Fruit fly (Drosophila melanogaster) whole organism, prepupa: Measurements from ENCODE around the gene ArfGAP1.

Source experiments
- Blimp-1 ChIP-seq: fragments of 200-800 bp; sonication (Bioruptor generic); optimal IDR thresholded peaks from 3 replicates; lab custom pipeline; 2017; ENCODE audit warnings: missing biosample characterization, missing genetic modification characterization, mild to moderate bottlenecking, moderate library complexity, missing genetic modification reagents
- CG10631 ChIP-seq: fragments of 200-800 bp; sonication (Bioruptor generic); optimal IDR thresholded peaks from 2 replicates; lab custom pipeline; 2016; ENCODE audit warnings: missing biosample characterization, missing genetic modification characterization
- CG10669 ChIP-seq: fragments of 200-800 bp; sonication (Bioruptor generic); optimal IDR thresholded peaks from 3 replicates; lab custom pipeline; 2018; ENCODE audit warnings: missing biosample characterization, mild to moderate bottlenecking, missing genetic modification characterization, moderate library complexity
- CG11294 ChIP-seq: fragments of 200-800 bp; sonication (Bioruptor generic); IDR thresholded peaks from 2 replicates; pipeline ENCODE4 v1.3.6; 2022; ENCODE audit warnings: missing biosample characterization, missing genetic modification characterization
- CG11762 ChIP-seq: fragments of 200-800 bp; sonication (Bioruptor generic); optimal IDR thresholded peaks from 3 replicates; lab custom pipeline; 2016; ENCODE audit warnings: missing biosample characterization, missing genetic modification characterization; ENCODE audit not compliant: insufficient read depth
- CG15336 ChIP-seq: fragments of 200-800 bp; sonication (Bioruptor generic); IDR thresholded peaks from 2 replicates; pipeline ENCODE4 v1.3.6; 2022; ENCODE audit warnings: missing biosample characterization, missing genetic modification characterization
- CG16779 ChIP-seq: fragments of 200-800 bp; sonication (Bioruptor generic); optimal IDR thresholded peaks from 3 replicates; lab custom pipeline; 2017; ENCODE audit warnings: missing biosample characterization, mild to moderate bottlenecking, missing genetic modification characterization
- CG3032 ChIP-seq: fragments of 200-800 bp; optimal IDR thresholded peaks from 2 replicates; lab custom pipeline; 2019; ENCODE audit warnings: missing biosample characterization, mild to moderate bottlenecking, missing genetic modification characterization, moderate library complexity
- CG34406 ChIP-seq: fragments of 200-800 bp; sonication (Bioruptor generic); optimal IDR thresholded peaks from 3 replicates; lab custom pipeline; 2016; ENCODE audit warnings: missing biosample characterization, missing genetic modification characterization
- CG3919 ChIP-seq: fragments of 200-800 bp; sonication (Bioruptor generic); optimal IDR thresholded peaks from 3 replicates; lab custom pipeline; 2016; ENCODE audit warnings: missing biosample characterization, missing genetic modification characterization
- CG6276 ChIP-seq: fragments of 200-800 bp; sonication (Bioruptor generic); optimal IDR thresholded peaks from 2 replicates; lab custom pipeline; 2017; ENCODE audit warnings: missing biosample characterization, mild to moderate bottlenecking, missing genetic modification characterization
- CG6808 ChIP-seq: fragments of 200-800 bp; sonication (Bioruptor generic); optimal IDR thresholded peaks from 3 replicates; lab custom pipeline; 2017; ENCODE audit warnings: missing biosample characterization, missing genetic modification characterization, mild to moderate bottlenecking, moderate library complexity, missing genetic modification reagents
- CG7368 ChIP-seq: fragments of 200-800 bp; sonication (Bioruptor generic); optimal IDR thresholded peaks from 3 replicates; lab custom pipeline; 2016; ENCODE audit warnings: missing biosample characterization, missing genetic modification characterization
- CG8119 ChIP-seq: fragments of 200-800 bp; sonication (Bioruptor generic); IDR thresholded peaks from 3 replicates; pipeline ENCODE4 v1.3.6; 2022; ENCODE audit warnings: missing biosample characterization, missing genetic modification characterization
- CG8632 ChIP-seq: fragments of 200-800 bp; sonication (Bioruptor generic); optimal IDR thresholded peaks from 3 replicates; lab custom pipeline; 2016; ENCODE audit warnings: missing biosample characterization, missing genetic modification characterization
- CG9139 ChIP-seq: fragments of 200-800 bp; sonication (Bioruptor generic); optimal IDR thresholded peaks from 3 replicates; lab custom pipeline; 2017; ENCODE audit warnings: missing biosample characterization, mild to moderate bottlenecking, missing genetic modification characterization
- Eip75B ChIP-seq: fragments of 200-800 bp; sonication (Bioruptor generic); optimal IDR thresholded peaks from 3 replicates; lab custom pipeline; 2016; ENCODE audit warnings: missing biosample characterization, missing genetic modification characterization
- Eip78C ChIP-seq: fragments of 200-800 bp; sonication (Bioruptor generic); peaks from one replicate; lab custom pipeline; 2016; ENCODE audit warnings: missing biosample characterization, missing genetic modification characterization
- Ets21C ChIP-seq: fragments of 200-800 bp; sonication (Bioruptor generic); optimal IDR thresholded peaks from 3 replicates; lab custom pipeline; 2016; ENCODE audit warnings: missing biosample characterization, missing genetic modification characterization
- Gug ChIP-seq: fragments of 200-800 bp; sonication (Bioruptor generic); IDR thresholded peaks from 2 replicates; pipeline ENCODE4 v1.3.6; 2022; ENCODE audit warnings: missing biosample characterization, missing genetic modification characterization
- Lpt ChIP-seq: fragments of 200-800 bp; sonication (Bioruptor generic); optimal IDR thresholded peaks from 3 replicates; lab custom pipeline; 2016; ENCODE audit warnings: missing biosample characterization, missing genetic modification characterization
- Smox ChIP-seq: fragments of 200-800 bp; sonication (Bioruptor generic); optimal IDR thresholded peaks from 3 replicates; lab custom pipeline; 2016; ENCODE audit warnings: missing biosample characterization, missing genetic modification characterization
- Sox102F ChIP-seq: fragments of 200-800 bp; sonication (Bioruptor generic); optimal IDR thresholded peaks from 2 replicates; lab custom pipeline; 2016; ENCODE audit warnings: missing biosample characterization, mild to moderate bottlenecking, missing genetic modification characterization
- Sox14 ChIP-seq: fragments of 200-800 bp; sonication (Bioruptor generic); optimal IDR thresholded peaks from 3 replicates; lab custom pipeline; 2016; ENCODE audit warnings: missing biosample characterization, missing genetic modification characterization
- cyc ChIP-seq: fragments of 200-800 bp; sonication (Bioruptor generic); optimal IDR thresholded peaks from 3 replicates; lab custom pipeline; 2016; ENCODE audit warnings: missing biosample characterization, missing genetic modification characterization
- dac ChIP-seq: fragments of 200-800 bp; sonication (Bioruptor generic); optimal IDR thresholded peaks from 2 replicates; lab custom pipeline; 2017; ENCODE audit warnings: missing biosample characterization, mild to moderate bottlenecking, missing genetic modification characterization
- dsx ChIP-seq: fragments of 200-800 bp; optimal IDR thresholded peaks from 3 replicates; lab custom pipeline; 2019; ENCODE audit warnings: missing biosample characterization, mild to moderate bottlenecking, missing genetic modification characterization, moderate library complexity; ENCODE audit not compliant: poor library complexity, severe bottlenecking
- esn ChIP-seq: fragments of 200-800 bp; sonication (Bioruptor generic); optimal IDR thresholded peaks from 2 replicates; lab custom pipeline; 2016; ENCODE audit warnings: missing biosample characterization, mild to moderate bottlenecking, missing genetic modification characterization, moderate library complexity
- fd59A ChIP-seq: fragments of 200-800 bp; sonication (Bioruptor generic); optimal IDR thresholded peaks from 2 replicates; lab custom pipeline; 2017; ENCODE audit warnings: missing biosample characterization, mild to moderate bottlenecking, missing genetic modification characterization, missing genetic modification reagents
- fkh ChIP-seq: fragments of 200-800 bp; sonication (Bioruptor generic); optimal IDR thresholded peaks from 3 replicates; lab custom pipeline; 2017; ENCODE audit warnings: missing biosample characterization, mild to moderate bottlenecking, missing genetic modification characterization, moderate library complexity
- net ChIP-seq: fragments of 200-800 bp; sonication (Bioruptor generic); optimal IDR thresholded peaks from 3 replicates; lab custom pipeline; 2016; ENCODE audit warnings: missing biosample characterization, missing genetic modification characterization
- salr ChIP-seq, 2 experiments: fragments of 200-800 bp; sonication (Bioruptor generic); optimal IDR thresholded peaks; 3 replicates each; lab custom pipeline; 2016 to 2018; ENCODE audit warnings: missing biosample characterization in 2 of 2, missing genetic modification characterization in 2 of 2, mild to moderate bottlenecking in 1 of 2
- spab ChIP-seq: fragments of 200-800 bp; sonication (Bioruptor generic); optimal IDR thresholded peaks from 2 replicates; lab custom pipeline; 2017; ENCODE audit warnings: missing biosample characterization, mild to moderate bottlenecking, missing genetic modification characterization, missing genetic modification reagents
- ss ChIP-seq, 2 experiments: fragments of 200-800 bp; sonication (Bioruptor generic); optimal IDR thresholded peaks; 2 replicates in 1 of 2; 3 replicates in 1 of 2; lab custom pipeline; 2017 to 2018; ENCODE audit warnings: mild to moderate bottlenecking in 2 of 2, missing biosample characterization in 2 of 2, missing genetic modification characterization in 2 of 2, moderate library complexity in 1 of 2
- topi ChIP-seq: fragments of 200-800 bp; sonication (Bioruptor generic); optimal IDR thresholded peaks from 3 replicates; lab custom pipeline; 2016; ENCODE audit warnings: missing biosample characterization, missing genetic modification characterization
- vri ChIP-seq: fragments of 200-800 bp; sonication (Bioruptor generic); optimal IDR thresholded peaks from 3 replicates; lab custom pipeline; 2016; ENCODE audit warnings: missing biosample characterization, mild to moderate bottlenecking, missing genetic modification characterization

The ArfGAP1 gene

DNA sequence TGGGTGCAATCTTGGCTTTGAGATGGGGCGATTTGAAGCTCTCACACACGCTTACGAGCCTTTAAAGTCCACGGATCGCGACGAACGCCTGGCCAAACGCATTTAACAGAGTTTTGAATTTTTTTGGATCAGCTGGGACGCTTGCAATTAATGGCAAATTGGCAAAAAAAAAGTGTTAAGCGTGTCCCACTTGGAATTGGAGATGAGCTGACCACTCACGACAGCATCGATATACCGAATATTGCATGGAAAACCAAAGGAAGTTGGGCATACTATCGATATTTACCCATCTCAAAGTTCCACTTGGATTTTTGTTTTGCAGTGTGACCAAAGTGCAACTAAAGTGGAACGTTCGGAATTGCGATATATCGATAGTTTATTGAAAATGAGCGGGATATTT, at the start of gene ArfGAP1:
TSS of gene ArfGAP1 (minus strand) at position 240 of the 400 bp plus-strand sequence.
- TF ChIP-seq CG8632 (GFP tag; lab: Kevin White, UChicago) (no peak), esn (GFP tag; lab: Kevin White, UChicago) (peak; percentile 27), CG3919 (GFP tag; lab: Kevin White, UChicago) (no peak), CG8119 (GFP tag; lab: Robert Waterston, UW) (no peak), CG3032 (tag; lab: Kevin White, UChicago) (no peak), Sox14 (GFP tag; lab: Kevin White, UChicago) (no peak), CG6276 (GFP tag; lab: Kevin White, UChicago) (no peak), Eip78C (GFP tag; lab: Kevin White, UChicago) (peak; percentile 71), CG11762 (GFP tag; lab: Kevin White, UChicago) (no peak), net (no peak), CG7368 (GFP tag; lab: Kevin White, UChicago) (no peak), dsx (no peak)

DNA sequence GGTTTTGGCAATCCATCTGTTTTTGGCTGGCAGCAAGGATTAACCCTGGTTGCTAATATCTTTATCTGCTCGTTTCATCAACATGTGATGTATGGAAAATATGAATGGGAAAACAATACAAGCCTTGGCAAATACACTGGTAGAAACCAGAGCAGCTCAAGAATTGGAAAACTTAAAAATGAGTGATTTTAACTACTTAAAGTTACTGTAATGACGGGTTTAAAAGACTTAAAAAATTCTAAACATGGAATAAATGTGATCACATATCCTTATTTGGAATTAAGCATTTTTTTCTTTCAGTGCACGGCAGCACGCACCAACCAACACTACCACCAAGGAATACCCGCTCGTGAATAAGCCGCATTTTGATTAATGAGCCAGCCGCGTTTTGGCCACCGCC, 47.8 kb upstream of the ArfGAP1 start:
- TF ChIP-seq topi (GFP tag; lab: Kevin White, UChicago) (peak; percentile 31), dsx (no peak), CG16779 (tag; lab: Kevin White, UChicago) (no peak), Sox102F (GFP tag; lab: Kevin White, UChicago) (no peak), ss (GFP tag; optimal IDR thresholded peaks at IDR 0.05; lab: Kevin White, UChicago) (no peak), CG9139 (GFP tag; lab: Kevin White, UChicago) (no peak), Eip78C (GFP tag; lab: Kevin White, UChicago) (peak; percentile 64), CG34406 (GFP tag; lab: Kevin White, UChicago) (no peak), Sox14 (GFP tag; lab: Kevin White, UChicago) (no peak), CG10669 (no peak), Gug (GFP tag; lab: Robert Waterston, UW) (no peak), Lpt (GFP tag; lab: Kevin White, UChicago) (no peak), CG11762 (GFP tag; lab: Kevin White, UChicago) (no peak), CG10631 (GFP tag; lab: Kevin White, UChicago) (no peak), cyc (peak; percentile 47), salr (GFP tag; optimal IDR thresholded peaks at IDR 0.05; lab: Kevin White, UChicago) (no peak), spab (GFP tag; lab: Kevin White, UChicago) (no peak), fd59A (no peak)

DNA sequence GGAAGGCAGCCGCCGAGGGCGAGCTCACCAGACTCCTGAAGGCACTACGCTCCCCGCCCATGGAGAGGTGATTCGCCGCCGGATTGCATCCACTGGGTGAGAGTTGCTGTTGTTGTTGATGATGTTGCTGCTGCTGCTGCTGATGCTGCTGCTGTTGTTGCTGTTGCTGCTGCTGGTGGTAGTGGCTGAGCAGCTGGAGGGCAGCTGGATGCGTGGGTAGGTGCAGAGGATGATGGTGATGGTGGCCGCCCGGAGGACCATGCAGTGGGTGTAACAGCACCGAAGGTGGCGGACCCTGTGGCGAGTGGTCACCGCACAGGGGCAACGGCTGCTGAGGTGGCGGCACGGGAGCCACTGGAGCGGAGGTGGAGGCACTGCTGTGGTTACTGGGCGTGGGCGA, 46.2 kb upstream of the ArfGAP1 start:
- TF ChIP-seq CG16779 (tag; lab: Kevin White, UChicago) = no peak
- TF ChIP-seq Ets21C (GFP tag; lab: Kevin White, UChicago) = no peak
- TF ChIP-seq dac = no peak
- TF ChIP-seq Eip75B (GFP tag; lab: Kevin White, UChicago) = no peak
- no peak for TF ChIP-seq Lpt (GFP tag; lab: Kevin White, UChicago)
- TF ChIP-seq salr (GFP tag; optimal IDR thresholded peaks at IDR 0.05; lab: Kevin White, UChicago) = no peak
- no peak for TF ChIP-seq CG6808 (GFP tag; lab: Kevin White, UChicago)
- TF ChIP-seq ss (GFP tag; optimal IDR thresholded peaks at IDR 0.05; lab: Kevin White, UChicago) = no peak
- TF ChIP-seq CG10631 (GFP tag; lab: Kevin White, UChicago) = no peak
- TF ChIP-seq fkh (GFP tag; lab: Kevin White, UChicago) = no peak
- no peak for TF ChIP-seq Smox
- no peak for TF ChIP-seq CG9139 (GFP tag; lab: Kevin White, UChicago)
- TF ChIP-seq CG11294 (GFP tag; lab: Robert Waterston, UW) = no peak
- TF ChIP-seq CG8632 (GFP tag; lab: Kevin White, UChicago) = no peak
- TF ChIP-seq esn (GFP tag; lab: Kevin White, UChicago) = no peak
- TF ChIP-seq Blimp-1 (GFP tag; lab: Kevin White, UChicago) = no peak
- no peak for TF ChIP-seq Sox102F (GFP tag; lab: Kevin White, UChicago)
- TF ChIP-seq vri (GFP tag; lab: Kevin White, UChicago) = no peak
- no peak for TF ChIP-seq CG15336 (GFP tag; lab: Robert Waterston, UW)
